Worm (Caenorhabditis elegans): Measurements from ENCODE around the gene Y53G8AL.1.

Gene Y53G8AL.1

ce11 chrIII:3249038-3249420, 16.1 kb downstream of the Y53G8AL.1 start (continued):
- TF ChIP-seq T20F7.1 (GFP tag; optimal IDR thresholded peaks at IDR 0.05) (no peak), set-16 (GFP tag; IDR thresholded peaks at IDR 0.05) (no peak), zag-1 (tag; optimal IDR thresholded peaks at IDR 0.05) (no peak), egl-27 (tag; optimal IDR thresholded peaks at IDR 0.05) (no peak), spr-3 (GFP tag; optimal IDR thresholded peaks at IDR 0.05) (no peak), mes-2 (tag; optimal IDR thresholded peaks at IDR 0.05; ENCODE audit: poor library complexity, severe bottlenecking) (peak; percentile 66), gei-8 (GFP tag; optimal IDR thresholded peaks at IDR 0.05) (peak; percentile 61), ztf-7 (tag; optimal IDR thresholded peaks at IDR 0.05) (peak; percentile 11), nhr-41 (GFP tag; IDR thresholded peaks at IDR 0.05) (peak; percentile 47; the same call in 1 of the 2 replicates), R02D3.7 (tag; optimal IDR thresholded peaks at IDR 0.05) (no peak), daf-8 (GFP tag; IDR thresholded peaks at IDR 0.05) (no peak), nhr-6 (tag; optimal IDR thresholded peaks at IDR 0.05) (no peak), mdt-29 (GFP tag; IDR thresholded peaks at IDR 0.05) (peak; percentile 57; the same call in 1 of the 2 replicates), snpc-1.2 (GFP tag; IDR thresholded peaks at IDR 0.05) (peak; percentile 60; the same call in 1 of the 2 replicates), lin-39 (tag; optimal IDR thresholded peaks at IDR 0.05) (no peak), lin-29 (GFP tag; IDR thresholded peaks at IDR 0.05) (0 out of 2 replicates have a peak, but pooled peaks have one; percentile 33), rbr-2 (tag; optimal IDR thresholded peaks at IDR 0.05) (no peak), nhr-25 (tag; optimal IDR thresholded peaks at IDR 0.05; ENCODE audit: borderline replicate concordance, insufficient read depth) (no peak), unc-130 (GFP tag; optimal IDR thresholded peaks at IDR 0.05) (no peak), vab-7 (GFP tag; IDR thresholded peaks at IDR 0.05) (peak; percentile 82), ceh-82 (tag; optimal IDR thresholded peaks at IDR 0.05) (no peak), ceh-28 (tag; optimal IDR thresholded peaks at IDR 0.05) (no peak), lin-15B (tag; optimal IDR thresholded peaks at IDR 0.05) (no peak), fkh-10 (GFP tag; optimal IDR thresholded peaks at IDR 0.05) (no peak), Y75B8A.6 (GFP tag; IDR thresholded peaks at IDR 0.05) (peak; percentile 58; the same call in 1 of the 2 replicates), pqm-1 (tag; optimal IDR thresholded peaks at IDR 0.05) (no peak), daf-16 (GFP tag; optimal IDR thresholded peaks at IDR 0.05) (peak; percentile 25 to 74), daf-16 (tag; optimal IDR thresholded peaks at IDR 0.05) (peak; percentile 46), dpl-1 (GFP tag; optimal IDR thresholded peaks at IDR 0.05) (no peak), lin-13 (GFP tag; optimal IDR thresholded peaks at IDR 0.05) (no peak), zip-2 (tag; optimal IDR thresholded peaks at IDR 0.05) (no peak), spr-1 (tag; optimal IDR thresholded peaks at IDR 0.05) (peak; percentile 56), Y48G9A.11 (GFP tag; IDR thresholded peaks at IDR 0.05) (no peak), F37D6.2 (tag; optimal IDR thresholded peaks at IDR 0.05) (no peak), zip-11 (GFP tag; IDR thresholded peaks at IDR 0.05) (no peak), tag-97 (GFP tag; IDR thresholded peaks at IDR 0.05) (no peak), lim-7 (GFP tag; IDR thresholded peaks at IDR 0.05) (peak; percentile 93), nhr-76 (tag; optimal IDR thresholded peaks at IDR 0.05) (no peak), lin-38 (GFP tag; IDR thresholded peaks at IDR 0.05) (peak; percentile 75), nhr-102 (tag; optimal IDR thresholded peaks at IDR 0.05) (peak; percentile 54), daf-19 (GFP tag; conservative IDR thresholded peaks at IDR 0.05) (0 out of 2 replicates have a peak, but pooled peaks have one; percentile 54), ceh-62 (tag; optimal IDR thresholded peaks at IDR 0.05) (no peak), T26A8.4 (GFP tag; IDR thresholded peaks at IDR 0.05) (peak; percentile 74), arid-1 (GFP tag; conservative IDR thresholded peaks at IDR 0.05) (peak; percentile 74), nhr-10 (tag; optimal IDR thresholded peaks at IDR 0.05) (no peak), Y5F2A.4 (GFP tag; optimal IDR thresholded peaks at IDR 0.05) (no peak), Y105C5A.15 (GFP tag; IDR thresholded peaks at IDR 0.05) (peak; percentile 73; the same call in 1 of the 2 replicates), dmd-6 (GFP tag; IDR thresholded peaks at IDR 0.05) (peak; percentile 53), daf-12 (tag; optimal IDR thresholded peaks at IDR 0.05) (no peak), attf-4 (tag; optimal IDR thresholded peaks at IDR 0.05) (no peak), mxl-3 (GFP tag; optimal IDR thresholded peaks at IDR 0.05) (no peak), php-3 (GFP tag; IDR thresholded peaks at IDR 0.05) (peak; percentile 60)

Measured in whole organism, L4 larva.